Worm (Caenorhabditis elegans) whole organism, mixed stage, embryonic: ENCODE measurements around the gene ZK512.2.
A peak's percentile ranks its signal among the peaks of the same experiment; 100 is the strongest.

Experiments used
- M03D4.4 ChIP-seq: sonication (generic microtip); optimal IDR thresholded peaks from 2 replicates; lab custom pipeline; 2017; ENCODE audit warnings: mild to moderate bottlenecking, missing genetic modification characterization, missing compliant biosample characterization
- bed-3 ChIP-seq: fragments of 200-800 bp; sonication (Bioruptor generic); optimal IDR thresholded peaks from 3 replicates; lab custom pipeline; 2018; ENCODE audit warnings: mild to moderate bottlenecking, missing genetic modification characterization, moderate library complexity, missing compliant biosample characterization
- blmp-1 ChIP-seq: fragments of 150-350 bp; optimal IDR thresholded peaks from 2 replicates; lab custom pipeline; 2014; ENCODE audit warnings: missing biosample characterization, missing genetic modification characterization
- ceh-39 ChIP-seq: fragments of 150-350 bp; optimal IDR thresholded peaks from 2 replicates; lab custom pipeline; 2014; ENCODE audit warnings: missing biosample characterization, missing genetic modification characterization
- ceh-43 ChIP-seq: fragments of 200-800 bp; sonication (Bioruptor generic); optimal IDR thresholded peaks from 2 replicates; lab custom pipeline; 2018; ENCODE audit warnings: mild to moderate bottlenecking, missing genetic modification characterization, moderate library complexity, missing compliant biosample characterization
- ceh-83 ChIP-seq: fragments of 200-800 bp; sonication (Bioruptor generic); optimal IDR thresholded peaks from 2 replicates; lab custom pipeline; 2018; ENCODE audit warnings: mild to moderate bottlenecking, missing genetic modification characterization, missing compliant biosample characterization
- ces-1 ChIP-seq: fragments of 150-350 bp; optimal IDR thresholded peaks from 2 replicates; lab custom pipeline; 2014; ENCODE audit warnings: missing biosample characterization, missing genetic modification reagents, missing genetic modification characterization
- cnd-1 ChIP-seq: fragments of 200-800 bp; sonication (Bioruptor generic); optimal IDR thresholded peaks from 2 replicates; lab custom pipeline; 2018; ENCODE audit warnings: mild to moderate bottlenecking, missing genetic modification characterization, missing compliant biosample characterization
- drap-1 ChIP-seq: fragments of 200-800 bp; sonication (Bioruptor generic); optimal IDR thresholded peaks from 3 replicates; lab custom pipeline; 2018; ENCODE audit warnings: mild to moderate bottlenecking, missing genetic modification characterization, missing compliant biosample characterization
- elt-1 ChIP-seq: sonication (generic microtip); optimal IDR thresholded peaks from 2 replicates; lab custom pipeline; 2017; ENCODE audit warnings: missing genetic modification characterization, mild to moderate bottlenecking, missing compliant biosample characterization, antibody characterized with exemption, moderate library complexity, borderline replicate concordance; ENCODE audit not compliant: insufficient read depth
- elt-3 ChIP-seq: fragments of 150-350 bp; optimal IDR thresholded peaks from 2 replicates; lab custom pipeline; 2014; ENCODE audit warnings: missing biosample characterization, missing genetic modification characterization
- flh-1 ChIP-seq: fragments of 200-800 bp; sonication (Bioruptor generic); optimal IDR thresholded peaks from 2 replicates; lab custom pipeline; 2018; ENCODE audit warnings: mild to moderate bottlenecking, missing genetic modification characterization, moderate library complexity, missing compliant biosample characterization
- lin-13 ChIP-seq: fragments of 150-350 bp; optimal IDR thresholded peaks from 2 replicates; lab custom pipeline; 2014; ENCODE audit warnings: missing biosample characterization, missing genetic modification characterization
- lin-32 ChIP-seq: fragments of 200-800 bp; sonication (Bioruptor generic); optimal IDR thresholded peaks from 2 replicates; lab custom pipeline; 2018; ENCODE audit warnings: mild to moderate bottlenecking, missing genetic modification characterization, missing compliant biosample characterization
- mab-5 ChIP-seq: fragments of 150-350 bp; optimal IDR thresholded peaks from 2 replicates; lab custom pipeline; 2014; ENCODE audit warnings: missing biosample characterization, missing genetic modification characterization
- mep-1 ChIP-seq: fragments of 150-350 bp; optimal IDR thresholded peaks from 2 replicates; lab custom pipeline; 2017; ENCODE audit warnings: missing biosample characterization, missing genetic modification reagents, missing genetic modification characterization, inconsistent platforms
- mls-2 ChIP-seq: sonication (generic microtip); optimal IDR thresholded peaks from 2 replicates; lab custom pipeline; 2016; ENCODE audit warnings: mild to moderate bottlenecking, missing genetic modification characterization, moderate library complexity, missing compliant biosample characterization
- nhr-12 ChIP-seq: fragments of 150-350 bp; optimal IDR thresholded peaks from 2 replicates; lab custom pipeline; 2014; ENCODE audit warnings: missing biosample characterization, missing genetic modification characterization
- nhr-237 ChIP-seq: fragments of 150-350 bp; optimal IDR thresholded peaks from 2 replicates; lab custom pipeline; 2014; ENCODE audit warnings: missing biosample characterization, missing genetic modification characterization
- nhr-28 ChIP-seq: fragments of 150-350 bp; optimal IDR thresholded peaks from 2 replicates; lab custom pipeline; 2014; ENCODE audit warnings: missing biosample characterization, missing genetic modification characterization
- nhr-76 ChIP-seq: sonication (generic microtip); optimal IDR thresholded peaks from 2 replicates; lab custom pipeline; 2017; ENCODE audit warnings: missing biosample characterization, missing genetic modification characterization
- pha-4 ChIP-seq: fragments of 150-350 bp; optimal IDR thresholded peaks from 2 replicates; lab custom pipeline; 2018; ENCODE audit warnings: missing biosample characterization, missing genetic modification reagents, missing genetic modification characterization
- sptf-1 ChIP-seq: sonication (generic microtip); optimal IDR thresholded peaks from 2 replicates; lab custom pipeline; 2017; ENCODE audit warnings: mild to moderate bottlenecking, missing genetic modification characterization, moderate library complexity, missing compliant biosample characterization
- tbx-8 ChIP-seq: fragments of 200-800 bp; sonication (Bioruptor generic); optimal IDR thresholded peaks from 2 replicates; lab custom pipeline; 2018; ENCODE audit warnings: mild to moderate bottlenecking, missing genetic modification characterization, moderate library complexity, missing compliant biosample characterization
- unc-120 ChIP-seq: sonication (generic microtip); optimal IDR thresholded peaks from 2 replicates; lab custom pipeline; 2017; ENCODE audit warnings: missing genetic modification characterization, missing compliant biosample characterization; ENCODE audit not compliant: poor library complexity, severe bottlenecking
- unc-39 ChIP-seq: fragments of 150-350 bp; optimal IDR thresholded peaks from 2 replicates; lab custom pipeline; 2014; ENCODE audit warnings: missing biosample characterization, missing genetic modification characterization
- unc-62 ChIP-seq: fragments of 150-350 bp; optimal IDR thresholded peaks from 2 replicates; lab custom pipeline; 2014; ENCODE audit warnings: missing biosample characterization, missing genetic modification reagents, missing genetic modification characterization
- zip-8 ChIP-seq: fragments of 150-350 bp; optimal IDR thresholded peaks from 2 replicates; lab custom pipeline; 2014; ENCODE audit warnings: missing biosample characterization, missing genetic modification characterization
- ztf-11 ChIP-seq: fragments of 150-350 bp; optimal IDR thresholded peaks from 2 replicates; lab custom pipeline; 2014; ENCODE audit warnings: missing biosample characterization, missing genetic modification characterization

ZK512.2 gene

DNA sequence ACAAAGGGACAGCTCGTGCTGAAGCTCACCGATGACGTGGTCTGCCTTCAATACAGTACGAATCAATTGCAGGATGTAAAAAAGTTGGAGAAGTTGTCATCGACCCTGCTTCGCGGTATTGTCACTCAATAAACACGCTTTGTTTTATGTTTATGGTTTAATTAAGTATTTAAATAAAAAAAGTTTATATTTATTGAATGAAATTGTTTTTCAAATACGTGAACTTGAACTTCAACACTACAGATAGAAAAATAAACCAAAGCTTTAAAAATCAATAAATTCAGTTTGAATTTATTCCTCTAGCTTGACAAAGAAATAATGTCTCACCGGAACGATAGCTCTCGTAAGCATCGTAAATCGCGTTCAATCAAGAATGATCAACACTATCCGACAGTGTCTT, 1.2 kb upstream of the ZK512.2 start, which contains the start of gene ZK512.8:
Gene ZK512.8, plus strand, starts transcription at position 301 of the 400 bp plus-strand sequence.
- TF ChIP-seq pha-4 (tag; lab: Kevin White, UChicago) (no peak), nhr-28 (tag; lab: Kevin White, UChicago) (no peak), unc-120 (tag; lab: Kevin White, UChicago) (no peak), lin-13 (tag; lab: Kevin White, UChicago) (no peak), M03D4.4 (tag; lab: Kevin White, UChicago) (no peak), elt-1 (tag; lab: Kevin White, UChicago) (no peak), ces-1 (GFP tag; lab: Kevin White, UChicago) (no peak), cnd-1 (tag; lab: Kevin White, UChicago) (no peak), tbx-8 (GFP tag; lab: Kevin White, UChicago) (no peak), unc-62 (GFP tag; lab: Kevin White, UChicago) (no peak), ztf-11 (tag; lab: Kevin White, UChicago) (no peak), lin-32 (GFP tag; lab: Kevin White, UChicago) (no peak), elt-3 (tag; lab: Kevin White, UChicago) (no peak), drap-1 (no peak), ceh-83 (no peak)

DNA sequence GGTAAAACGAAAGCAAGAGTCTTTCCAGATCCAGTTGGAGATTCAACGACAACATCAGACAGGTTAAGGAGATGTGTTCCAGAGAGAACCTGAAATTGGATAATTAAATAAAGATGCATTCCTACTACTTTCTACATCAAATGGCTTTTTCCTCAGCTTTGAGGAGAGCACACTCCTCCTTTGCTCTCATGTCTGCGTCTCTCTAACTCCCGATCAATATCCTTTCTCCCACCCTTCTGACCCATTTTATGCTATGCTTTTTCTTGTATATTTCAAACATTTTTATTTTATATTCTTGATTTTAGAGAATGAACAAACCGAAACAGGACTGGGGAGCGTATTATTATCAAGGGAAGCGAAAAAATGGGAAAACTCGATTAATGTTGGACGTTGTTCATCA, 683 bp downstream of the ZK512.2 start, which contains the start of gene ZK512.11:
Gene ZK512.11, plus strand, starts transcription at position 301 of the 400 bp plus-strand sequence.
- TF ChIP-seq ces-1 (GFP tag; lab: Kevin White, UChicago): peak; percentile 74
- no peak for TF ChIP-seq unc-39 (tag; lab: Kevin White, UChicago)
- no peak for TF ChIP-seq lin-13 (tag; lab: Kevin White, UChicago)

DNA sequence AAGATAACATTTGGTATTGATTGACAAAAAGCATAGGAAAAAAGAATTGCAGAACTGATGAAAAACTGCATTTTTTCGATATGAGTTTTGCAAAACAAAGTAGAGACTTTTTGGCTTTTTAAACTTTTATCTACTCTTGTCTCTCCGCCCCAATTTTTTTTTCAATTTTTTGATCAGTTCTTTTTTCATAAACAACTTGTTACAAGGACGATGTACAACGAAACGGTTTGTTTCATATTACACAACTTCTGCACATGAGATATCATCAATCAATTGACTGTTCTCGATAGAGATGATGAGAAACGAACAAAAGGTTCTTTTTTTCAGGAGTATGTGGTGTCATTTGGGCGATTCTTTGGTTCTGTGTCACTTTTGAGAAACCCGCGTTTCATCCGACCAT, 6.0 kb downstream of the ZK512.2 start, which contains the start of gene ZK512.7:
Gene ZK512.7, minus strand, starts transcription at position 101 of the 400 bp plus-strand sequence.
- no peak for TF ChIP-seq ceh-83
- no peak for TF ChIP-seq lin-32 (GFP tag; lab: Kevin White, UChicago)

DNA sequence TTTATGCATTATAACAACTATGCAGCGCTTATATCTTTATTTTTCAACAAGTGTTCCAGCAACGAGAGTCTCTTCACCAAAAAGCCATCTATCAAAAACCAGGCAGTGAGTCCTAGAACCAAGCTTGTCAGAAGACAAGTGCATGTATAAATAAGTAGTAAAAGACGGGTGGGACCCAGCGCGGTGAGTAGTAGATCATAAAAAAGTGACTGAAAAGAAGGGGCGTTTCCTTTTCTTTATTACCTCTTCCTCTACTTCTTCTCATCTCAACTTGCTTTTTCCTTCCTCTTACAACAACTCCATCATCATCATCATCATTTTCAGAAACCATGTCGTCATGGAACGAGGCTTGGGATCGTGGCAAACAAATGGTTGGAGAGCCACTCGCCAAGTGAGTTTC, 8.0 kb downstream of the ZK512.2 start, which contains the start of gene eat-4:
Gene eat-4, plus strand, starts transcription at position 301 of the 400 bp plus-strand sequence.
- TF ChIP-seq pha-4 (tag; lab: Kevin White, UChicago): no peak
- no peak for TF ChIP-seq lin-32 (GFP tag; lab: Kevin White, UChicago)
- TF ChIP-seq elt-3 (tag; lab: Kevin White, UChicago): no peak
- TF ChIP-seq ceh-83: no peak
- TF ChIP-seq sptf-1: no peak
- TF ChIP-seq unc-62 (GFP tag; lab: Kevin White, UChicago): no peak
- no peak for TF ChIP-seq lin-13 (tag; lab: Kevin White, UChicago)
- no peak for TF ChIP-seq flh-1 (GFP tag; lab: Kevin White, UChicago)
- TF ChIP-seq bed-3 (GFP tag; lab: Kevin White, UChicago): no peak
- no peak for TF ChIP-seq drap-1
- no peak for TF ChIP-seq nhr-12 (tag; lab: Kevin White, UChicago)
- no peak for TF ChIP-seq ces-1 (GFP tag; lab: Kevin White, UChicago)
- TF ChIP-seq ztf-11 (tag; lab: Kevin White, UChicago): no peak
- no peak for TF ChIP-seq unc-120 (tag; lab: Kevin White, UChicago)
- TF ChIP-seq mls-2 (tag; lab: Kevin White, UChicago): no peak
- TF ChIP-seq ceh-39: no peak
- TF ChIP-seq nhr-76 (tag; lab: Kevin White, UChicago): no peak

DNA sequence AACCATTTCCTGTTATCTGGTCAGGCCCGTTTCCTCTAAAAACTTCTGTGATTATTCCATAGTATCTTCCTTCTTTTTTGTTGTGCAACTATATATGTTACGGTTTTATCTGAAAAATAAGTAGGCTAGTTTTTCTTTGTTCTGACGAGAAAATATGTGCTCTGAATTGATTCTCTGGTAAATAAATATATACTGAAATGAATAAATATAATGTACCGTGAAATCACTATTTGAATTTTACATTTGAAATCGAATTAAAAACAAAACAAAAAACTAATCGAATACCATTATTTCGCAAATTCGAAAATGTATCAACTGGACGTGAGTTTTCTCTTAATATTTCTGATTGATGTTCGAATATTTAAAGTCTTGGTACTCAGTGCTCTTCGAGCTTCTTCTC, 14.0 kb downstream of the ZK512.2 start, which contains the start of gene ZK512.10:
Gene ZK512.10, plus strand, starts transcription at position 301 of the 400 bp plus-strand sequence.
- TF ChIP-seq unc-120 (tag; lab: Kevin White, UChicago) (no peak), tbx-8 (GFP tag; lab: Kevin White, UChicago) (no peak), ceh-83 (no peak), sptf-1 (no peak), bed-3 (GFP tag; lab: Kevin White, UChicago) (no peak), flh-1 (GFP tag; lab: Kevin White, UChicago) (no peak), M03D4.4 (tag; lab: Kevin White, UChicago) (no peak), zip-8 (tag; lab: Kevin White, UChicago) (no peak), nhr-237 (tag; lab: Kevin White, UChicago) (no peak), ceh-43 (GFP tag; lab: Kevin White, UChicago) (no peak), blmp-1 (tag; lab: Kevin White, UChicago) (no peak), mab-5 (tag; lab: Kevin White, UChicago) (no peak), elt-1 (tag; lab: Kevin White, UChicago) (no peak), nhr-28 (tag; lab: Kevin White, UChicago) (no peak), mep-1 (tag; lab: Kevin White, UChicago) (no peak), elt-3 (tag; lab: Kevin White, UChicago) (no peak)
